Fruit fly (Drosophila melanogaster): ENCODE data around the gene CG32987.
A peak's percentile ranks its signal among the peaks of the same experiment; 100 is the strongest.

CG32987 gene

DNA sequence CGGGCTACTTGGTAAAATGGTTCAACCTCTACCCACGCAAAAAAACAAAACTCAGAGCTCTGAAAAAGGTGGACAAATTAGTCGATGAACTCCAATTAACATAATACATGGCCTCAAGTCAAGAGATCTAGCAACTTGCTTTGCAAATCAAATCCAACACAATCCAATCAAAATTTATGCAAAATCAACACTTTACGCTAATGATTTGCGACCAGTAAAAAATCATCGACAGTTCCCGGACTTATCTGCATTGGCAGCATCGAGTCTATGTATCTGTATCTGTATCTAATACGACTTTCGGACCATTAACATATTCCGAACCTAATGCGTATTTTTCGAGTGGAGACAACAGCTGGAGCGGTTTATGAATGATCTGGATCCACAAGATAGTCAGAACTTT lies 12.6 kb upstream of the CG32987 start (continued):
- no peak for TF ChIP-seq CG31224 (GFP tag; IDR thresholded peaks at IDR 0.05)
- TF ChIP-seq CG17385 (GFP tag; optimal IDR thresholded peaks at IDR 0.05) = no peak

DNA sequence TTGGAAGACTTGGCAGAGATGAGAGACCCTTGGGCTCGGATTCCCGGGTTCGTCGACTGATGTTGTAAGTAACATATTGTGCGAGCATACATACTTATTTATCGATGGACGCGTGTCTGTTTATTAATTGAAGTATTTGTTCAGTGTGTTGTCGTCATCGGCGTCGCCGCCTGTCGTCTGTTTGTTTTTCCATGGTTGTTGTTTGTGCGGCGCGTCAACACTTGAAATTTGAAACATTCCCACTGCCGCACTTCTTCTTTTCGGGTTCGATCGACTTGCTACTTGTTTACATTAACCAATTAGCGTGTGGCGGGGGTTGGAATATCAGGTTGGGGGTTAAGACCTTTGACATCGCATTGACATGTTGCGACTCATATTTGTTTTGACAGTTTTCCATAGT lies 11.4 kb upstream of the CG32987 start:
- TF ChIP-seq sens-2 (GFP tag; IDR thresholded peaks at IDR 0.05) (no peak; the same call in 1 of the 2 replicates), CG8765 (GFP tag; IDR thresholded peaks at IDR 0.05) (0 out of 2 replicates have a peak, but pooled peaks have one; percentile 17), scrt (GFP tag; optimal IDR thresholded peaks at IDR 0.05) (peak; percentile 14), Sin3A (optimal IDR thresholded peaks at IDR 0.05) (no peak), Mrtf (GFP tag; IDR thresholded peaks at IDR 0.05) (no peak), usp (GFP tag; optimal IDR thresholded peaks at IDR 0.05) (no peak), zen2 (GFP tag; IDR thresholded peaks at IDR 0.05; ENCODE audit: partially characterized antibody) (no peak), CG15479 (GFP tag; optimal IDR thresholded peaks at IDR 0.05) (peak; percentile 50), gt (GFP tag; IDR thresholded peaks at IDR 0.05) (no peak), MESR4 (GFP tag; optimal IDR thresholded peaks at IDR 0.05) (no peak), Taf1 (GFP tag; IDR thresholded peaks at IDR 0.05) (no peak), CG3281 (GFP tag; optimal IDR thresholded peaks at IDR 0.05) (peak; percentile 44), CG9727 (GFP tag; optimal IDR thresholded peaks at IDR 0.05) (peak; percentile 90), ro (GFP tag; IDR thresholded peaks at IDR 0.05) (no peak), pita (GFP tag; optimal IDR thresholded peaks at IDR 0.05) (no peak), CG2889 (GFP tag; IDR thresholded peaks at IDR 0.05) (no peak), fd102C (GFP tag; optimal IDR thresholded peaks at IDR 0.05) (peak; percentile 94), CG6689 (GFP tag; IDR thresholded peaks at IDR 0.05) (peak; percentile 24; the same call in 1 of the 2 replicates), fru (optimal IDR thresholded peaks at IDR 0.05) (no peak), dpn (GFP tag; optimal IDR thresholded peaks at IDR 0.05) (peak; percentile 20 to 24), CG33557 (GFP tag; optimal IDR thresholded peaks at IDR 0.05) (peak; percentile 91), sc (optimal IDR thresholded peaks at IDR 0.05) (no peak), sc (GFP tag; optimal IDR thresholded peaks at IDR 0.05) (peak; percentile 65), zf30C (GFP tag; optimal IDR thresholded peaks at IDR 0.05) (no peak), CG7372 (GFP tag; IDR thresholded peaks at IDR 0.05) (no peak), HLH54F (GFP tag; optimal IDR thresholded peaks at IDR 0.05) (peak; percentile 18), CoRest (tag; optimal IDR thresholded peaks at IDR 0.05) (peak; percentile 15), Eip74EF (GFP tag; optimal IDR thresholded peaks at IDR 0.05) (peak in 1 of 2 experiments; percentile 7), crol (GFP tag; IDR thresholded peaks at IDR 0.05) (0 out of 2 replicates have a peak, but pooled peaks have one; percentile 20), Ada2b (GFP tag; IDR thresholded peaks at IDR 0.05) (no peak), CG4617 (GFP tag; optimal IDR thresholded peaks at IDR 0.05; ENCODE audit: borderline replicate concordance) (no peak), br (optimal IDR thresholded peaks at IDR 0.05) (no peak), stwl (tag; optimal IDR thresholded peaks at IDR 0.05) (peak; percentile 35), CG14965 (GFP tag; optimal IDR thresholded peaks at IDR 0.05; ENCODE audit: borderline replicate concordance) (no peak), gcm (GFP tag; optimal IDR thresholded peaks at IDR 0.05) (peak; percentile 75), dmrt11E (tag; optimal IDR thresholded peaks at IDR 0.05) (peak; percentile 89), MBD-R2 (GFP tag; IDR thresholded peaks at IDR 0.05) (no peak), CG9609 (GFP tag; optimal IDR thresholded peaks at IDR 0.05) (peak; percentile 20), Dref (GFP tag; IDR thresholded peaks at IDR 0.05) (no peak), jing (GFP tag; optimal IDR thresholded peaks at IDR 0.05) (no peak), lilli (GFP tag; optimal IDR thresholded peaks at IDR 0.05) (no peak), Ptx1 (GFP tag; IDR thresholded peaks at IDR 0.05) (no peak), CG31224 (GFP tag; IDR thresholded peaks at IDR 0.05) (no peak), stc (GFP tag; IDR thresholded peaks at IDR 0.05) (peak; percentile 51; the same call in 1 of the 2 replicates), ara (GFP tag; IDR thresholded peaks at IDR 0.05) (peak; percentile 80), CG4328 (GFP tag; optimal IDR thresholded peaks at IDR 0.05) (peak; percentile 56), Hmr (GFP tag; optimal IDR thresholded peaks at IDR 0.05) (peak; percentile 41), mirr (GFP tag; optimal IDR thresholded peaks at IDR 0.05) (peak; percentile 1), vnd (GFP tag; IDR thresholded peaks at IDR 0.05; ENCODE audit: partially characterized antibody) (no peak)

Measured in whole organism, embryonic.